Fruit fly (Drosophila melanogaster): ENCODE results near the gene CG42827.

CG42827 gene

dm6 chr3R:23337183-23337825 lies 35.4 kb upstream of the CG42827 start (continued):
- peak; percentile 73 for TF ChIP-seq Eip78C (GFP tag)
- no peak for TF ChIP-seq CG7368 (GFP tag; optimal IDR thresholded peaks at IDR 0.05)
- TF ChIP-seq CG6792 (GFP tag; optimal IDR thresholded peaks at IDR 0.05), result no peak
- peak; percentile 64 for TF ChIP-seq Met (GFP tag; optimal IDR thresholded peaks at IDR 0.05)
- peak; percentile 14 for TF ChIP-seq pdm3 (GFP tag; optimal IDR thresholded peaks at IDR 0.05)
- TF ChIP-seq topi (GFP tag; optimal IDR thresholded peaks at IDR 0.05), result peak; percentile 56
- TF ChIP-seq CG8632 (GFP tag; optimal IDR thresholded peaks at IDR 0.05), result no peak
- TF ChIP-seq Hr39 (GFP tag; optimal IDR thresholded peaks at IDR 0.05), result peak; percentile 52
- no peak for TF ChIP-seq Lpt (GFP tag; optimal IDR thresholded peaks at IDR 0.05)
- no peak for TF ChIP-seq CG9139 (GFP tag; optimal IDR thresholded peaks at IDR 0.05)
- TF ChIP-seq dsx (GFP tag; optimal IDR thresholded peaks at IDR 0.05; ENCODE audit: poor library complexity, severe bottlenecking), result no peak
- no peak for TF ChIP-seq dac (GFP tag; optimal IDR thresholded peaks at IDR 0.05)

DNA sequence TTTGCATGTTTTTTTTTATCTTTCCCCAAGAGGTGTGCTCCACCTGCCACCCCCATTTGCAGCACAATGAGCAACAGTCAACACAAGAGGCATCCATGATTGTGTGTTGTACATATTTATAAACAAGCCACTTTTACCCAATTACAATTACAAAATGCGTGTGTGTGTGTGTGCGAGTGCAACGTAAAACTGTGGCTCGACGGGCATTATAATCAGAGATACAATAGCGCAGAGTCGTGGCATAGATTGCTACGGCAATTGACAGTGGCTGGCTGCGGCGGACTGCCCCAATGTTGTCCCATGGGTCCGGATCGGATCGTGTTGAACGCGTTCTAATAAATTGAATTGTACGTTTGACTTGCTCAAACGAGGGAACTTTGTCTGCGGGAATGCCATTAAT lies 34.4 kb upstream of the CG42827 start:
- no peak for TF ChIP-seq acj6 (GFP tag; optimal IDR thresholded peaks at IDR 0.05)
- TF ChIP-seq Lpt (GFP tag; optimal IDR thresholded peaks at IDR 0.05), result no peak
- TF ChIP-seq CG15336 (GFP tag; IDR thresholded peaks at IDR 0.05), result no peak
- peak; percentile 11 for TF ChIP-seq fkh (GFP tag; optimal IDR thresholded peaks at IDR 0.05)
- TF ChIP-seq Gug (GFP tag; IDR thresholded peaks at IDR 0.05), result no peak
- TF ChIP-seq CG6163 (GFP tag; IDR thresholded peaks at IDR 0.05), result no peak
- TF ChIP-seq CG9139 (GFP tag; optimal IDR thresholded peaks at IDR 0.05), result no peak
- TF ChIP-seq Sox102F (GFP tag; optimal IDR thresholded peaks at IDR 0.05), result no peak
- no peak for TF ChIP-seq Hr39 (GFP tag; optimal IDR thresholded peaks at IDR 0.05)

dm6 chr3R:23340621-23341020 lies 32.1 kb upstream of the CG42827 start:
- TF ChIP-seq Blimp-1 (GFP tag; optimal IDR thresholded peaks at IDR 0.05) (no peak), fkh (GFP tag; optimal IDR thresholded peaks at IDR 0.05) (peak; percentile 57)

DNA sequence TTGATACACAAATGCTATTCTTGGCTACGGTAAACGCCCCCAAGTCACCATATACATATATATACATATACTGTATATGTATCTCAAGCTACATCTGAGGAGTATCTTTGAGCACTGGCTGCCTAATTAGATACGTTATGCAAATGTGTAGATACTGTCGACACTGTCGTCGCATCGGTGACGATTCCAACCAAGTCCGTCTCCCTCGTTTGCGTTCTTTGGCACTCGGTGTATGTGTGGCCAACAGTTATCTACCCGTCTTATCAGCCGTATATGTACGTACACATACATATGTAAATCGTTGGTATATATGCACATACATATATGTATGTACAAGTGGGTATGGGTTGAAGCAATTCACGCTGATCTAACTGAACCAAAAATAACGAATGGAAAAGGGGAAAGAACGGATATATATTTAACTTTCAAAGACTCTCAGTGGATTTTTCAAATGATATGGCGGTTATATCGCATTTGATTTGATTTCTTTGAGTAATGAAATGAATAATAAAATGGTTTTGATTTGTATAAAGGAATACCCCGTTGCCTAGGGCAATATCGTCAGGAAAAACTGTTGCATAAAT lies 30.9 kb upstream of the CG42827 start:
- TF ChIP-seq ss (GFP tag; optimal IDR thresholded peaks at IDR 0.05) (no peak), CG9139 (GFP tag; optimal IDR thresholded peaks at IDR 0.05) (no peak), CG8632 (GFP tag; optimal IDR thresholded peaks at IDR 0.05) (no peak), CG31627 (GFP tag; optimal IDR thresholded peaks at IDR 0.05) (no peak), CG6276 (GFP tag; optimal IDR thresholded peaks at IDR 0.05) (no peak), CG6163 (GFP tag; IDR thresholded peaks at IDR 0.05) (no peak), vri (GFP tag; optimal IDR thresholded peaks at IDR 0.05) (peak; percentile 30), Met (GFP tag; optimal IDR thresholded peaks at IDR 0.05) (no peak), fkh (GFP tag; optimal IDR thresholded peaks at IDR 0.05) (peak; percentile 25), CG8119 (GFP tag; IDR thresholded peaks at IDR 0.05) (no peak), salr (GFP tag; optimal IDR thresholded peaks at IDR 0.05) (no peak), fd85E (GFP tag; optimal IDR thresholded peaks at IDR 0.05) (no peak), CG32006 (GFP tag; optimal IDR thresholded peaks at IDR 0.05) (no peak), Eip78C (GFP tag) (no peak), CG6854 (GFP tag; optimal IDR thresholded peaks at IDR 0.05) (no peak), Sox102F (GFP tag; optimal IDR thresholded peaks at IDR 0.05) (no peak), Gug (GFP tag; IDR thresholded peaks at IDR 0.05) (no peak), Blimp-1 (GFP tag; optimal IDR thresholded peaks at IDR 0.05) (no peak), CG11902 (GFP tag; optimal IDR thresholded peaks at IDR 0.05) (no peak), CG4318 (GFP tag; optimal IDR thresholded peaks at IDR 0.05) (no peak), dsx (GFP tag; optimal IDR thresholded peaks at IDR 0.05; ENCODE audit: poor library complexity, severe bottlenecking) (no peak), svp (GFP tag) (peak; percentile 38), CG34406 (GFP tag; optimal IDR thresholded peaks at IDR 0.05) (no peak)
